Fruit fly (Drosophila melanogaster): Measurements from ENCODE around the gene CG6325.

- no peak for TF ChIP-seq CG8478 (optimal IDR thresholded peaks at IDR 0.05)
- TF ChIP-seq usp (GFP tag; optimal IDR thresholded peaks at IDR 0.05) = no peak
- TF ChIP-seq Dll (optimal IDR thresholded peaks at IDR 0.05) = no peak
- no peak for TF ChIP-seq pan (optimal IDR thresholded peaks at IDR 0.05)
- TF ChIP-seq EcR (GFP tag; optimal IDR thresholded peaks at IDR 0.05) = no peak
- no peak for TF ChIP-seq psq (optimal IDR thresholded peaks at IDR 0.05)
Measured at dm6 chr3R:10380025-10380424, 27.1 kb downstream of the CG6325 start.

Data from whole organism.